Worm (Caenorhabditis elegans) whole organism, mixed stage, embryonic: ENCODE measurements around the gene ceh-22.

Source experiments
- M03D4.4 ChIP-seq: sonication (generic microtip); optimal IDR thresholded peaks from 2 replicates; lab custom pipeline; 2017; ENCODE audit warnings: mild to moderate bottlenecking, missing genetic modification characterization, missing compliant biosample characterization
- bed-3 ChIP-seq: fragments of 200-800 bp; sonication (Bioruptor generic); optimal IDR thresholded peaks from 3 replicates; lab custom pipeline; 2018; ENCODE audit warnings: mild to moderate bottlenecking, missing genetic modification characterization, moderate library complexity, missing compliant biosample characterization
- blmp-1 ChIP-seq: fragments of 150-350 bp; optimal IDR thresholded peaks from 2 replicates; lab custom pipeline; 2014; ENCODE audit warnings: missing biosample characterization, missing genetic modification characterization
- ceh-39 ChIP-seq: fragments of 150-350 bp; optimal IDR thresholded peaks from 2 replicates; lab custom pipeline; 2014; ENCODE audit warnings: missing biosample characterization, missing genetic modification characterization
- ceh-43 ChIP-seq: fragments of 200-800 bp; sonication (Bioruptor generic); optimal IDR thresholded peaks from 2 replicates; lab custom pipeline; 2018; ENCODE audit warnings: mild to moderate bottlenecking, missing genetic modification characterization, moderate library complexity, missing compliant biosample characterization
- ces-1 ChIP-seq: fragments of 150-350 bp; optimal IDR thresholded peaks from 2 replicates; lab custom pipeline; 2014; ENCODE audit warnings: missing biosample characterization, missing genetic modification reagents, missing genetic modification characterization
- cnd-1 ChIP-seq: fragments of 200-800 bp; sonication (Bioruptor generic); optimal IDR thresholded peaks from 2 replicates; lab custom pipeline; 2018; ENCODE audit warnings: mild to moderate bottlenecking, missing genetic modification characterization, missing compliant biosample characterization
- drap-1 ChIP-seq: fragments of 200-800 bp; sonication (Bioruptor generic); optimal IDR thresholded peaks from 3 replicates; lab custom pipeline; 2018; ENCODE audit warnings: mild to moderate bottlenecking, missing genetic modification characterization, missing compliant biosample characterization
- elt-1 ChIP-seq: sonication (generic microtip); optimal IDR thresholded peaks from 2 replicates; lab custom pipeline; 2017; ENCODE audit warnings: missing genetic modification characterization, mild to moderate bottlenecking, missing compliant biosample characterization, antibody characterized with exemption, moderate library complexity, borderline replicate concordance; ENCODE audit not compliant: insufficient read depth
- elt-3 ChIP-seq: fragments of 150-350 bp; optimal IDR thresholded peaks from 2 replicates; lab custom pipeline; 2014; ENCODE audit warnings: missing biosample characterization, missing genetic modification characterization
- flh-1 ChIP-seq: fragments of 200-800 bp; sonication (Bioruptor generic); optimal IDR thresholded peaks from 2 replicates; lab custom pipeline; 2018; ENCODE audit warnings: mild to moderate bottlenecking, missing genetic modification characterization, moderate library complexity, missing compliant biosample characterization
- ham-2 ChIP-seq: fragments of 200-800 bp; sonication (Bioruptor generic); optimal IDR thresholded peaks from 2 replicates; lab custom pipeline; 2018; ENCODE audit warnings: mild to moderate bottlenecking, missing genetic modification characterization, missing compliant biosample characterization
- hlh-1 ChIP-seq: fragments of 150-350 bp; optimal IDR thresholded peaks from 2 replicates; lab custom pipeline; 2014; ENCODE audit warnings: missing biosample characterization, missing genetic modification reagents, missing genetic modification characterization
- lin-13 ChIP-seq: fragments of 150-350 bp; optimal IDR thresholded peaks from 2 replicates; lab custom pipeline; 2014; ENCODE audit warnings: missing biosample characterization, missing genetic modification characterization
- lin-32 ChIP-seq: fragments of 200-800 bp; sonication (Bioruptor generic); optimal IDR thresholded peaks from 2 replicates; lab custom pipeline; 2018; ENCODE audit warnings: mild to moderate bottlenecking, missing genetic modification characterization, missing compliant biosample characterization
- lsy-2 ChIP-seq: fragments of 150-350 bp; optimal IDR thresholded peaks from 2 replicates; lab custom pipeline; 2014; ENCODE audit warnings: missing biosample characterization, missing genetic modification characterization
- mab-5 ChIP-seq: fragments of 150-350 bp; optimal IDR thresholded peaks from 2 replicates; lab custom pipeline; 2014; ENCODE audit warnings: missing biosample characterization, missing genetic modification characterization
- mep-1 ChIP-seq: fragments of 150-350 bp; optimal IDR thresholded peaks from 2 replicates; lab custom pipeline; 2017; ENCODE audit warnings: missing biosample characterization, missing genetic modification reagents, missing genetic modification characterization, inconsistent platforms
- mls-2 ChIP-seq: sonication (generic microtip); optimal IDR thresholded peaks from 2 replicates; lab custom pipeline; 2016; ENCODE audit warnings: mild to moderate bottlenecking, missing genetic modification characterization, moderate library complexity, missing compliant biosample characterization
- nhr-12 ChIP-seq: fragments of 150-350 bp; optimal IDR thresholded peaks from 2 replicates; lab custom pipeline; 2014; ENCODE audit warnings: missing biosample characterization, missing genetic modification characterization
- nhr-2 ChIP-seq: fragments of 150-350 bp; optimal IDR thresholded peaks from 2 replicates; lab custom pipeline; 2014; ENCODE audit warnings: missing biosample characterization, missing genetic modification characterization
- nhr-237 ChIP-seq: fragments of 150-350 bp; optimal IDR thresholded peaks from 2 replicates; lab custom pipeline; 2014; ENCODE audit warnings: missing biosample characterization, missing genetic modification characterization
- nhr-28 ChIP-seq: fragments of 150-350 bp; optimal IDR thresholded peaks from 2 replicates; lab custom pipeline; 2014; ENCODE audit warnings: missing biosample characterization, missing genetic modification characterization
- nhr-76 ChIP-seq: sonication (generic microtip); optimal IDR thresholded peaks from 2 replicates; lab custom pipeline; 2017; ENCODE audit warnings: missing biosample characterization, missing genetic modification characterization
- pha-4 ChIP-seq: fragments of 150-350 bp; optimal IDR thresholded peaks from 2 replicates; lab custom pipeline; 2018; ENCODE audit warnings: missing biosample characterization, missing genetic modification reagents, missing genetic modification characterization
- sem-2 ChIP-seq: fragments of 200-800 bp; sonication (Bioruptor generic); optimal IDR thresholded peaks from 2 replicates; lab custom pipeline; 2018; ENCODE audit warnings: mild to moderate bottlenecking, missing genetic modification characterization, missing compliant biosample characterization
- snpc-4 ChIP-seq: fragments of 150-350 bp; optimal IDR thresholded peaks from 2 replicates; lab custom pipeline; 2014; ENCODE audit warnings: missing biosample characterization, missing genetic modification characterization
- tbx-8 ChIP-seq: fragments of 200-800 bp; sonication (Bioruptor generic); optimal IDR thresholded peaks from 2 replicates; lab custom pipeline; 2018; ENCODE audit warnings: mild to moderate bottlenecking, missing genetic modification characterization, moderate library complexity, missing compliant biosample characterization
- unc-120 ChIP-seq: sonication (generic microtip); optimal IDR thresholded peaks from 2 replicates; lab custom pipeline; 2017; ENCODE audit warnings: missing genetic modification characterization, missing compliant biosample characterization; ENCODE audit not compliant: poor library complexity, severe bottlenecking
- unc-62 ChIP-seq: fragments of 150-350 bp; optimal IDR thresholded peaks from 2 replicates; lab custom pipeline; 2014; ENCODE audit warnings: missing biosample characterization, missing genetic modification reagents, missing genetic modification characterization
- zip-8 ChIP-seq: fragments of 150-350 bp; optimal IDR thresholded peaks from 2 replicates; lab custom pipeline; 2014; ENCODE audit warnings: missing biosample characterization, missing genetic modification characterization
- ztf-11 ChIP-seq: fragments of 150-350 bp; optimal IDR thresholded peaks from 2 replicates; lab custom pipeline; 2014; ENCODE audit warnings: missing biosample characterization, missing genetic modification characterization

ceh-22 gene

DNA sequence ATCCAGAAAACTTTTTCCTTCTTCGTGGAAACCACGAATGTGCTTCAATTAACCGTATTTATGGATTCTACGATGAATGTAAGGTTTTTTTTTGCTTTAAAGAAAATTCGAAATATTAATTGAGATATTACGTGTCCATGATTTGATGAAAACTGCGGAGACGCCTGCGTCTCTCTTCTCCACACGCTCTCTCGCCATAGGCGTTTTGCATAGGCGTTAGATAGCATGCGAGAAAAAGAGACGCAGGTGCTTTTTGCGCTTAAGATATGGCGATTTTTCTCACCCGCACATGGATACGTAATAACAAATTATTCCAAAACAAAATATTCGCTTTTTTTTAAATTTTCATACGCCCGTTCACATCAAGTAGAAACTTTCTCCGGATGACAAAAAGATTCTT lies 11.7 kb downstream of the ceh-22 start:
- no peak for TF ChIP-seq nhr-12 (tag; lab: Kevin White, UChicago)

DNA sequence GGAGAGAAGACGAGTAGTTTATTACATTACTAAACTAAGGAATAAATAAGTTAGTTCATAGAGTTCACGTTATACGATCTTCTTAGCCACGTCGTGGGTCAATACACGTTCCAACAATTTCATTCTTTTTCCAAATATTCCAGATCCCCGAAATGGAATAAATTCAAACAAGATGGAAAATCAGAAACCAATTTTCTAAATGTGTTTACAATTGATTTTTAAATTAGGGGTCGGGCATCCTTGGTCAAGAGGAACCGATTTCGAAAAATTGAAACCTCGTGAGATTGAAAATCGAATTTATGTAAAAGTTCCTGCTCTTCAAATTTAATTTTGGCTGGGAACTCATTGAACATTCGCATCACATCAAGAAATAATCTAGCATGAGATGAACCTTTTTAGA lies 13.0 kb downstream of the ceh-22 start:
- TF ChIP-seq ces-1, result no peak
- TF ChIP-seq drap-1, result no peak
- no peak for TF ChIP-seq mep-1 (tag; lab: Kevin White, UChicago)
- no peak for TF ChIP-seq cnd-1 (tag; lab: Kevin White, UChicago)
- no peak for TF ChIP-seq ceh-43 (GFP tag; lab: Kevin White, UChicago)
- TF ChIP-seq bed-3 (GFP tag; lab: Kevin White, UChicago), result no peak
- no peak for TF ChIP-seq lsy-2 (tag; lab: Kevin White, UChicago)
- no peak for TF ChIP-seq nhr-28 (tag; lab: Kevin White, UChicago)
- no peak for TF ChIP-seq mls-2
- TF ChIP-seq M03D4.4 (tag; lab: Kevin White, UChicago), result no peak
- TF ChIP-seq lin-13, result no peak

DNA sequence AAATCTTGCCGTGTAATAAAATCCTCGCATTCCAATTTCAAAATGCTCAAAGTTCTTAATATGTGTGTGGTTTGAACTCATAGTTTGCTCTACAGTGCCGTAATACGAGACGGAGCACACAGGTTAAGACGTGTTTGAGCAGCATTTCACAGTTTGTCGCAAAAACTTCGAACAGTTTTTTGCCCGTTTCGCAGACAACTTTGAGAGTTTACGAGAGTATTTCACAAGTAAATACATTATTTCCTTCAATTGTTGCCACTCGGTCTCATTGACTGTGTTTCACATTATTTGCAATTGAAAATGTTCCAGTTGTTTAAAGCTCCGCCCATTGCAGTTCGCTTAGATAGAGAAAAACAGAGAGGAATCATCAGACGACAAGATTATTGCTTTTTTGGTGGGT lies 15.9 kb downstream of the ceh-22 start, which contains the start of gene F29F11.20:
TSS of gene F29F11.20 (plus strand) at position 301 of the 400 bp plus-strand sequence.
- no peak for TF ChIP-seq unc-120
- TF ChIP-seq blmp-1, result no peak

DNA sequence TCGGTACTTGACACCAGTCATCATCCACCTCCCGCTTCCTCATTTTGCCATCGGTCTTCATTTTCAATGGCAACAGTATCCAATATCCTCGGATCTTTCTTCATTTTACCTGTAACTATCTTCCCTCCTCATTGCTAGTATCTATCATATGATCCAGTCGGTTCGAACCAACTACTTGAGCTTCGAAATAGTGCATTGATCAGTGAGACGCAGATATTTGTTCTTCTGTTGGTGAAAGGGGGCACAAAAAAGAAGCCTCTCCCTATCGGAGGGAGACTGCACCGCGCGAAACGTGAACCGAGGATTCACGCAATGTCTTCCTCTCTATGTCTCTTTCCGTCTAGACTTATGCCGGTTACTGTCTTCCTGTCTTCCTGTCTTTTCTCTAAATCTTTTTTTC lies 19.6 kb downstream of the ceh-22 start:
- TF ChIP-seq elt-3 (tag; lab: Kevin White, UChicago), result no peak
- TF ChIP-seq drap-1, result no peak
- no peak for TF ChIP-seq nhr-2
- TF ChIP-seq lin-32 (GFP tag; lab: Kevin White, UChicago), result no peak
- TF ChIP-seq lsy-2 (tag; lab: Kevin White, UChicago), result no peak
- TF ChIP-seq ztf-11, result no peak
- no peak for TF ChIP-seq pha-4 (tag; lab: Kevin White, UChicago)
- no peak for TF ChIP-seq ceh-39

DNA sequence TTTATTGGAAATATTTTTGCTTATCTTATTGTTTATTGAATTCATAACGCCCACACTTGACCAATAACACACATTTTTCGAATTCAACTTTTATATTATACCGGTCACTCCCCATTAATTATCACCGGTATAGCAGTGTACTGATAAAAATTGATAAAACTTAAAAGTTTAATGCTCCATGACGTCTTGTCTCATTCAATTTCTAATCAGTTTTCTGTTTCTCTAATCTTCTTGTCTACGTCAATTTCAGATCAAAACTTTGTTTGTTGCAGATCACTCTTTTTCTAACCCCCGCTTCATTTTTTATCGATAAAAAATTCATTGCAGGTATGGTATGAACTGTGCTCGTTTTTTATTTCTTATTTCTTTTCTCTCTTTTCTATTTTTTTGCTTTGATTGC lies 22.0 kb downstream of the ceh-22 start:
- no peak for TF ChIP-seq mep-1 (tag; lab: Kevin White, UChicago)
- no peak for TF ChIP-seq lsy-2 (tag; lab: Kevin White, UChicago)
- no peak for TF ChIP-seq flh-1 (GFP tag; lab: Kevin White, UChicago)
- TF ChIP-seq ham-2 (GFP tag; lab: Kevin White, UChicago), result no peak
- no peak for TF ChIP-seq mls-2
- no peak for TF ChIP-seq nhr-2
- no peak for TF ChIP-seq drap-1
- TF ChIP-seq elt-1 (tag; lab: Kevin White, UChicago), result no peak

DNA sequence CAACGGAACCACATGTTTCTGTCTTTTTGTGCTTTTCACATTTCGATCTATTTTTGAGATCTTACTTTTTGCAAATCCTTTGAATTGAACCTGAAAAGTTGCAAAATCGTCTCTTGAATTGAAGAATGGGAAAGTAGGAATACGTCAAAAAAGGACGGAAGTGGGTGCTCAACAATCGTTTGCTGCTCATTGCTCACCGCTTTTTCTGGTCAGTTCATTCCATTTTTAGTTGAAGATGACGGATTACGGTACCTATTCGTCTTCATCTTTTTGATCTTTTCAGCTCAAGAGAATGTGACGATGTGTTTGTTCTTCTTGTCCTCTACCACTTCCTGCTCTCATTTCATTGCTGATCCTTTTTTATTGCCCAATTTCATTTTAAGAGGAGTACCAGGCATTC lies 23.5 kb downstream of the ceh-22 start, which contains the start of gene C05A2.4:
TSS of gene C05A2.4 (plus strand) at position 301 of the 400 bp plus-strand sequence.
- TF ChIP-seq ham-2 (GFP tag; lab: Kevin White, UChicago), result no peak
- no peak for TF ChIP-seq unc-62 (GFP tag; lab: Kevin White, UChicago)
- TF ChIP-seq unc-120, result no peak
- no peak for TF ChIP-seq zip-8 (tag; lab: Kevin White, UChicago)
- TF ChIP-seq blmp-1, result no peak
- TF ChIP-seq pha-4 (tag; lab: Kevin White, UChicago), result no peak
- TF ChIP-seq tbx-8, result no peak
- no peak for TF ChIP-seq snpc-4 (tag; lab: Kevin White, UChicago)
- TF ChIP-seq mab-5 (tag; lab: Kevin White, UChicago), result no peak
- no peak for TF ChIP-seq mls-2
- TF ChIP-seq elt-1 (tag; lab: Kevin White, UChicago), result no peak
- TF ChIP-seq nhr-28 (tag; lab: Kevin White, UChicago), result no peak
- no peak for TF ChIP-seq hlh-1
- TF ChIP-seq ces-1, result no peak
- no peak for TF ChIP-seq mep-1 (tag; lab: Kevin White, UChicago)
- TF ChIP-seq sem-2 (GFP tag; lab: Kevin White, UChicago), result no peak
- TF ChIP-seq nhr-237, result no peak
- TF ChIP-seq nhr-76 (tag; lab: Kevin White, UChicago), result no peak
- no peak for TF ChIP-seq flh-1 (GFP tag; lab: Kevin White, UChicago)
- TF ChIP-seq, all 35 proteins: peak for 0
